Fruit fly (Drosophila melanogaster) whole organism, wandering third instar larva: Measurements from ENCODE around the gene Cyp6d4.

Experiments used
- Abd-B ChIP-seq: fragments of >200 bp; optimal IDR thresholded peaks from 2 replicates; lab custom pipeline; 2017; ENCODE audit warnings: missing biosample characterization, missing genetic modification characterization
- CG32264 ChIP-seq: fragments of 200-800 bp; sonication (Bioruptor generic); optimal IDR thresholded peaks from 2 replicates; lab custom pipeline; 2016; ENCODE audit warnings: missing biosample characterization, missing genetic modification characterization
- Dfd ChIP-seq: fragments of >200 bp; optimal IDR thresholded peaks from 2 replicates; lab custom pipeline; 2017; ENCODE audit warnings: missing biosample characterization, missing genetic modification characterization
- Dif ChIP-seq: fragments of 200-275, 200-300 bp; sonication (Bioruptor generic); optimal IDR thresholded peaks from 2 replicates; lab custom pipeline; 2018; ENCODE audit warnings: missing biosample characterization, missing genetic modification characterization; ENCODE audit not compliant: partially characterized antibody
- GATAd ChIP-seq: sonication (Bioruptor generic); optimal IDR thresholded peaks from 2 replicates; lab custom pipeline; 2016; ENCODE audit warnings: missing biosample characterization, missing genetic modification characterization
- Hnf4 ChIP-seq: fragments of 200-800 bp; sonication (Bioruptor generic); optimal IDR thresholded peaks from 2 replicates; lab custom pipeline; 2016; ENCODE audit warnings: missing biosample characterization, mild to moderate bottlenecking, missing genetic modification characterization
- Hr83 ChIP-seq: fragments of 200-300 bp; sonication (Bioruptor generic); optimal IDR thresholded peaks from 2 replicates; lab custom pipeline; 2016; ENCODE audit warnings: missing biosample characterization, mild to moderate bottlenecking, missing genetic modification characterization, moderate library complexity; ENCODE audit not compliant: poor library complexity, severe bottlenecking
- Jra ChIP-seq: sonication (Bioruptor generic); optimal IDR thresholded peaks from 2 replicates; lab custom pipeline; 2016; ENCODE audit warnings: missing biosample characterization, missing genetic modification characterization
- N ChIP-seq: fragments of >200 bp; optimal IDR thresholded peaks from 2 replicates; lab custom pipeline; 2018; ENCODE audit warnings: missing biosample characterization, missing external identifiers, missing genetic modification characterization
- Rel ChIP-seq, 2 experiments: fragments of 200-800 bp; sonication (Bioruptor generic) in 1 of 2; optimal IDR thresholded peaks; 2 replicates in 1 of 2; 3 replicates in 1 of 2; lab custom pipeline; 2016 to 2019; ENCODE audit warnings: mild to moderate bottlenecking in 2 of 2, missing biosample characterization in 2 of 2, missing genetic modification characterization in 2 of 2, moderate library complexity in 1 of 2
- Sp1 ChIP-seq: fragments of 200-800 bp; sonication (Bioruptor generic); optimal IDR thresholded peaks from 3 replicates; lab custom pipeline; 2019; ENCODE audit warnings: missing biosample characterization, mild to moderate bottlenecking, missing genetic modification characterization, moderate library complexity
- br ChIP-seq: fragments of 200-800 bp; sonication (Bioruptor generic); optimal IDR thresholded peaks from 2 replicates; lab custom pipeline; 2016; ENCODE audit warnings: missing biosample characterization, missing genetic modification characterization
- dl ChIP-seq, 2 experiments: fragments of 175-275, 200-275 bp in 1 of 2; fragments of 200-275 bp in 1 of 2; sonication (Bioruptor generic); optimal IDR thresholded peaks; lab custom pipeline; 2018; ENCODE audit warnings: mild to moderate bottlenecking in 2 of 2, missing biosample characterization in 2 of 2, missing genetic modification characterization in 2 of 2, moderate library complexity in 2 of 2; ENCODE audit not compliant: partially characterized antibody in 2 of 2, insufficient read depth in 1 of 2
- dmrt93B ChIP-seq: fragments of 200-800 bp; sonication (Bioruptor generic); optimal IDR thresholded peaks from 2 replicates; lab custom pipeline; 2018; ENCODE audit warnings: missing biosample characterization, mild to moderate bottlenecking, missing genetic modification characterization
- dsf ChIP-seq: sonication (Bioruptor generic); optimal IDR thresholded peaks from 2 replicates; lab custom pipeline; 2016; ENCODE audit warnings: missing biosample characterization, missing genetic modification characterization, borderline replicate concordance
- ey ChIP-seq: fragments of 200-800 bp; sonication (Bioruptor generic); optimal IDR thresholded peaks from 2 replicates; lab custom pipeline; 2016; ENCODE audit warnings: missing biosample characterization, missing genetic modification characterization
- foxo ChIP-seq, 2 experiments: fragments of 200-800 bp; sonication (Bioruptor generic); optimal IDR thresholded peaks; 2 replicates in 1 of 2; 3 replicates in 1 of 2; lab custom pipeline; 2016 to 2017; ENCODE audit warnings: missing biosample characterization in 2 of 2, missing genetic modification characterization in 2 of 2
- fru ChIP-seq: fragments of 200-800 bp; sonication (Bioruptor generic); optimal IDR thresholded peaks from 3 replicates; lab custom pipeline; 2016; ENCODE audit warnings: missing biosample characterization, mild to moderate bottlenecking, missing genetic modification characterization
- h ChIP-seq: fragments of 200-800 bp; sonication (Bioruptor generic); optimal IDR thresholded peaks from 3 replicates; lab custom pipeline; 2016; ENCODE audit warnings: missing biosample characterization, mild to moderate bottlenecking, missing genetic modification characterization
- jim ChIP-seq: fragments of 175-275, 200-325 bp; sonication (Bioruptor generic); optimal IDR thresholded peaks from 2 replicates; lab custom pipeline; 2016; ENCODE audit warnings: missing biosample characterization, mild to moderate bottlenecking, missing genetic modification characterization
- lola ChIP-seq: fragments of >200 bp; optimal IDR thresholded peaks from 2 replicates; lab custom pipeline; 2017; ENCODE audit warnings: missing biosample characterization, missing genetic modification characterization
- pan ChIP-seq: fragments of >200 bp; optimal IDR thresholded peaks from 2 replicates; lab custom pipeline; 2017
- psq ChIP-seq: fragments of 200-800 bp; sonication (Bioruptor generic); optimal IDR thresholded peaks from 3 replicates; lab custom pipeline; 2017; ENCODE audit warnings: missing biosample characterization, mild to moderate bottlenecking, missing genetic modification characterization, moderate library complexity
- rgr ChIP-seq: fragments of 200-800 bp; sonication (Bioruptor generic); optimal IDR thresholded peaks from 3 replicates; lab custom pipeline; 2016; ENCODE audit warnings: missing biosample characterization, mild to moderate bottlenecking, missing genetic modification characterization
- sage ChIP-seq: fragments of 200-800 bp; sonication (Bioruptor generic); optimal IDR thresholded peaks from 2 replicates; lab custom pipeline; 2016; ENCODE audit warnings: missing biosample characterization, mild to moderate bottlenecking, missing genetic modification characterization
- sv ChIP-seq: fragments of 200-800 bp; sonication (Bioruptor generic); optimal IDR thresholded peaks from 3 replicates; lab custom pipeline; 2016; ENCODE audit warnings: missing biosample characterization, missing genetic modification characterization
- tai ChIP-seq: sonication (Bioruptor generic); optimal IDR thresholded peaks from 2 replicates; lab custom pipeline; 2016; ENCODE audit warnings: missing biosample characterization, missing genetic modification characterization
- usp ChIP-seq: fragments of >200 bp; optimal IDR thresholded peaks from 2 replicates; lab custom pipeline; 2017; ENCODE audit warnings: missing biosample characterization, missing genetic modification characterization
- woc ChIP-seq: sonication (Bioruptor generic); optimal IDR thresholded peaks from 2 replicates; lab custom pipeline; 2016; ENCODE audit warnings: missing biosample characterization, mild to moderate bottlenecking, missing genetic modification characterization

The Cyp6d4 gene

dm6 chr3R:22698208-22698607 is at the start of gene Cyp6d4:
TSS of gene Cyp6d4 (plus strand) at chr3R:22698319.
- TF ChIP-seq CG32264 (GFP tag; lab: Kevin White, UChicago): no peak
- peak; percentile 65 for TF ChIP-seq fru (GFP tag; lab: Kevin White, UChicago)
- TF ChIP-seq Dif (GFP tag; lab: Kevin White, UChicago): peak; percentile 25

- TF ChIP-seq rgr (GFP tag; lab: Kevin White, UChicago): no peak
- TF ChIP-seq h (GFP tag; lab: Kevin White, UChicago): no peak
- TF ChIP-seq woc (GFP tag; lab: Kevin White, UChicago): no peak
- TF ChIP-seq tai (GFP tag; lab: Kevin White, UChicago): no peak
Measured at dm6 chr3R:22649859-22650258, 48.3 kb upstream of the Cyp6d4 start.

dm6 chr3R:22663115-22663514 is 35.0 kb upstream of the Cyp6d4 start:
- TF ChIP-seq ey (GFP tag; lab: Kevin White, UChicago) (peak; percentile 45), sv (GFP tag; lab: Kevin White, UChicago) (peak; percentile 60), dsf (GFP tag; lab: Kevin White, UChicago) (no peak), fru (GFP tag; lab: Kevin White, UChicago) (no peak), tai (GFP tag; lab: Kevin White, UChicago) (peak; percentile 22), rgr (GFP tag; lab: Kevin White, UChicago) (no peak), psq (GFP tag; lab: Kevin White, UChicago) (peak; percentile 18), foxo (GFP tag; optimal IDR thresholded peaks at IDR 0.05; lab: Kevin White, UChicago) (no peak)
- TF ChIP-seq, all 38 proteins: peak for 4

dm6 chr3R:22664274-22664673 is 33.8 kb upstream of the Cyp6d4 start:
- TF ChIP-seq usp (GFP tag; lab: Kevin White, UChicago): no peak
- TF ChIP-seq Abd-B (GFP tag; lab: Kevin White, UChicago): no peak
- TF ChIP-seq sage: no peak
- TF ChIP-seq tai (GFP tag; lab: Kevin White, UChicago): no peak
- no peak for TF ChIP-seq dsf (GFP tag; lab: Kevin White, UChicago)
- no peak for TF ChIP-seq Rel (GFP tag; optimal IDR thresholded peaks at IDR 0.05; lab: Kevin White, UChicago)
- no peak for TF ChIP-seq Rel (tag; optimal IDR thresholded peaks at IDR 0.05; lab: Kevin White, UChicago)
- TF ChIP-seq Dfd: no peak
- TF ChIP-seq ey (GFP tag; lab: Kevin White, UChicago): no peak
- TF ChIP-seq dmrt93B (GFP tag; lab: Kevin White, UChicago): no peak
- no peak for TF ChIP-seq CG32264 (GFP tag; lab: Kevin White, UChicago)
- no peak for TF ChIP-seq rgr (GFP tag; lab: Kevin White, UChicago)
- no peak for TF ChIP-seq sv (GFP tag; lab: Kevin White, UChicago)
- TF ChIP-seq, all 38 proteins: peak for 0

dm6 chr3R:22666449-22667283 is 31.5 kb upstream of the Cyp6d4 start:
- TF ChIP-seq jim (GFP tag; lab: Kevin White, UChicago) (no peak), Sp1 (GFP tag; lab: Kevin White, UChicago) (peak; percentile 21), Jra (GFP tag; lab: Kevin White, UChicago) (no peak), psq (GFP tag; lab: Kevin White, UChicago) (peak; percentile 35), Abd-B (GFP tag; lab: Kevin White, UChicago) (no peak), Rel (GFP tag; optimal IDR thresholded peaks at IDR 0.05; lab: Kevin White, UChicago) (no peak), Rel (tag; optimal IDR thresholded peaks at IDR 0.05; lab: Kevin White, UChicago) (no peak), Dif (GFP tag; lab: Kevin White, UChicago) (peak; percentile 19), sv (GFP tag; lab: Kevin White, UChicago) (no peak), Hr83 (GFP tag; lab: Kevin White, UChicago) (peak; percentile 14), lola (GFP tag; lab: Kevin White, UChicago) (no peak), br (GFP tag; lab: Kevin White, UChicago) (no peak), N (peak; percentile 47), GATAd (GFP tag; lab: Kevin White, UChicago) (no peak), dl (GFP tag; optimal IDR thresholded peaks at IDR 0.05; lab: Kevin White, UChicago; ENCODE audit: insufficient read depth in 1 of 2, partially characterized antibody in 2 of 2) (peak; percentile 32 to 48), pan (lab: Kevin White, UChicago) (no peak), rgr (GFP tag; lab: Kevin White, UChicago) (no peak), foxo (GFP tag; optimal IDR thresholded peaks at IDR 0.05; lab: Kevin White, UChicago) (no peak), Hnf4 (GFP tag; lab: Kevin White, UChicago) (no peak)
